Fruit fly (Drosophila melanogaster) whole organism, embryonic: ENCODE measurements around the gene Kr-h1.

ENCODE experiments used
- Bteb2 ChIP-seq: fragments of 200-800 bp; sonication (Bioruptor generic); optimal IDR thresholded peaks from 2 replicates; lab custom pipeline; 2016; ENCODE audit warnings: missing biosample characterization, missing genetic modification characterization
- CG11085 ChIP-seq: fragments of 200-800 bp; sonication (Bioruptor generic); IDR thresholded peaks from 2 replicates; pipeline ENCODE4 v1.3.6; 2022; ENCODE audit warnings: missing biosample characterization, missing genetic modification characterization
- CG11696 ChIP-seq: fragments of 200-800 bp; sonication (Bioruptor generic); IDR thresholded peaks from 2 replicates; pipeline ENCODE4 v1.3.6; 2022; ENCODE audit warnings: missing biosample characterization, missing genetic modification characterization
- CG12391 ChIP-seq: fragments of 200-800 bp; sonication (Bioruptor generic); optimal IDR thresholded peaks from 3 replicates; lab custom pipeline; 2018; ENCODE audit warnings: missing biosample characterization, mild to moderate bottlenecking, missing genetic modification characterization, moderate library complexity
- CG13123 ChIP-seq: fragments of 200-800 bp; sonication (Bioruptor generic); optimal IDR thresholded peaks from 2 replicates; lab custom pipeline; 2016; ENCODE audit warnings: missing biosample characterization, missing genetic modification characterization
- CG15479 ChIP-seq: fragments of 200-800 bp; sonication (Bioruptor generic); optimal IDR thresholded peaks from 3 replicates; lab custom pipeline; 2019; ENCODE audit warnings: missing biosample characterization, mild to moderate bottlenecking, missing genetic modification characterization, moderate library complexity
- CG1792 ChIP-seq: fragments of 200-800 bp; sonication (Bioruptor generic); optimal IDR thresholded peaks from 2 replicates; lab custom pipeline; 2016; ENCODE audit warnings: missing biosample characterization, missing genetic modification characterization
- CG31224 ChIP-seq: fragments of 200-800 bp; sonication (Bioruptor generic); IDR thresholded peaks from 2 replicates; pipeline ENCODE4 v1.3.6; 2022; ENCODE audit warnings: missing biosample characterization, missing genetic modification characterization
- CG31388 ChIP-seq: fragments of 200-800 bp; sonication (Bioruptor generic); optimal IDR thresholded peaks from 2 replicates; lab custom pipeline; 2016; ENCODE audit warnings: missing biosample characterization, missing genetic modification characterization
- CG33557 ChIP-seq: fragments of 200-800 bp; sonication (Bioruptor generic); optimal IDR thresholded peaks from 2 replicates; lab custom pipeline; 2019; ENCODE audit warnings: missing biosample characterization, mild to moderate bottlenecking, missing genetic modification characterization, moderate library complexity
- CG34224 ChIP-seq: fragments of 200-800 bp; sonication (Bioruptor generic); IDR thresholded peaks from 3 replicates; pipeline ENCODE4 v1.3.6; 2022; ENCODE audit warnings: missing biosample characterization, missing genetic modification characterization; ENCODE audit not compliant: partially characterized antibody
- CG4328 ChIP-seq: fragments of 200-800 bp; sonication (Bioruptor generic); optimal IDR thresholded peaks from 3 replicates; lab custom pipeline; 2017; ENCODE audit warnings: missing biosample characterization, missing genetic modification reagents, missing genetic modification characterization
- CG43689 ChIP-seq: fragments of 200-800 bp; sonication (Bioruptor generic); IDR thresholded peaks from 2 replicates; pipeline ENCODE4 v1.3.6; 2022; ENCODE audit warnings: missing biosample characterization, missing genetic modification characterization
- CG6854 ChIP-seq: fragments of 200-800 bp; sonication (Bioruptor generic); optimal IDR thresholded peaks from 3 replicates; lab custom pipeline; 2017; ENCODE audit warnings: missing biosample characterization, mild to moderate bottlenecking, missing genetic modification characterization
- CG7963 ChIP-seq: fragments of 200-800 bp; sonication (Bioruptor generic); IDR thresholded peaks from 3 replicates; pipeline ENCODE4 v1.3.6; 2022; ENCODE audit warnings: missing biosample characterization, missing genetic modification characterization; ENCODE audit not compliant: partially characterized antibody
- Chrac-16 ChIP-seq: fragments of 200-800 bp; sonication (Bioruptor generic); optimal IDR thresholded peaks from 3 replicates; lab custom pipeline; 2016; ENCODE audit warnings: missing biosample characterization, missing genetic modification characterization
- Dip2 ChIP-seq: fragments of 200-800 bp; sonication (Bioruptor generic); IDR thresholded peaks from 2 replicates; pipeline ENCODE4 v1.3.6; 2022; ENCODE audit warnings: missing biosample characterization, missing genetic modification characterization
- Drgx ChIP-seq: fragments of 200-800 bp; sonication (Bioruptor generic); IDR thresholded peaks from 2 replicates; pipeline ENCODE4 v1.3.6; 2022; ENCODE audit warnings: missing biosample characterization, missing genetic modification characterization
- Fer3 ChIP-seq: fragments of 200-800 bp; sonication (Bioruptor generic); optimal IDR thresholded peaks from 2 replicates; lab custom pipeline; 2018; ENCODE audit warnings: missing biosample characterization, mild to moderate bottlenecking, missing genetic modification characterization, moderate library complexity
- HLHmδ ChIP-seq: fragments of 200-800 bp; sonication (Bioruptor generic); optimal IDR thresholded peaks from 2 replicates; lab custom pipeline; 2018; ENCODE audit warnings: missing biosample characterization, mild to moderate bottlenecking, missing genetic modification characterization, moderate library complexity
- HmgZ ChIP-seq: fragments of 200-800 bp; sonication (Bioruptor generic); optimal IDR thresholded peaks from 2 replicates; lab custom pipeline; 2018; ENCODE audit warnings: missing biosample characterization, mild to moderate bottlenecking, missing genetic modification characterization
- Lhr ChIP-seq: fragments of 200-800 bp; sonication (Bioruptor generic); optimal IDR thresholded peaks from 3 replicates; lab custom pipeline; 2017; ENCODE audit warnings: mild to moderate bottlenecking, missing biosample characterization, missing genetic modification reagents, missing genetic modification characterization
- Lpt ChIP-seq: fragments of >200 bp; optimal IDR thresholded peaks from 2 replicates; lab custom pipeline; 2018; ENCODE audit warnings: missing biosample characterization, missing genetic modification characterization
- NfI ChIP-seq: fragments of 200-800 bp; sonication (Bioruptor generic); optimal IDR thresholded peaks from 3 replicates; lab custom pipeline; 2018; ENCODE audit warnings: missing biosample characterization, mild to moderate bottlenecking, missing genetic modification characterization, moderate library complexity
- Rx ChIP-seq: fragments of 200-800 bp; sonication (Bioruptor generic); IDR thresholded peaks from 2 replicates; pipeline ENCODE4 v1.3.6; 2022; ENCODE audit warnings: missing biosample characterization, missing genetic modification characterization
- Sry-β ChIP-seq: fragments of 200-800 bp; sonication (Bioruptor generic); optimal IDR thresholded peaks from 2 replicates; lab custom pipeline; 2018; ENCODE audit warnings: missing biosample characterization, mild to moderate bottlenecking, missing genetic modification characterization, moderate library complexity
- Sry-δ ChIP-seq: fragments of 200-800 bp; sonication (Bioruptor generic); optimal IDR thresholded peaks from 2 replicates; lab custom pipeline; 2016; ENCODE audit warnings: missing biosample characterization, missing genetic modification characterization
- bab2 ChIP-seq: fragments of 200-800 bp; sonication (Bioruptor generic); optimal IDR thresholded peaks from 2 replicates; lab custom pipeline; 2016; ENCODE audit warnings: missing biosample characterization, missing genetic modification characterization
- bbx ChIP-seq: fragments of 200-800 bp; sonication (Bioruptor generic); IDR thresholded peaks from 2 replicates; pipeline ENCODE4 v1.3.6; 2022; ENCODE audit warnings: missing biosample characterization, missing genetic modification characterization; ENCODE audit not compliant: partially characterized antibody
- bowl ChIP-seq: fragments of 200-800 bp; sonication (Bioruptor generic); IDR thresholded peaks from 2 replicates; pipeline ENCODE4 v1.3.6; 2022; ENCODE audit warnings: missing biosample characterization, missing genetic modification characterization
- cg ChIP-seq: fragments of 200-800 bp; sonication (Bioruptor generic); optimal IDR thresholded peaks from 3 replicates; lab custom pipeline; 2019; ENCODE audit warnings: missing biosample characterization, mild to moderate bottlenecking, missing genetic modification characterization, moderate library complexity
- ci ChIP-seq: fragments of 200-800 bp; sonication (Bioruptor generic); IDR thresholded peaks from 3 replicates; pipeline ENCODE4 v1.3.6; 2022; ENCODE audit warnings: missing biosample characterization, missing genetic modification characterization
- cwo ChIP-seq: fragments of 200-800 bp; sonication (Bioruptor generic); optimal IDR thresholded peaks from 3 replicates; lab custom pipeline; 2017; ENCODE audit warnings: missing biosample characterization, missing genetic modification characterization, mild to moderate bottlenecking, moderate library complexity, missing genetic modification reagents
- dpn ChIP-seq, 2 experiments: fragments of 200-800 bp; sonication (Bioruptor generic); optimal IDR thresholded peaks; 3 replicates each; lab custom pipeline; 2016; ENCODE audit warnings: missing biosample characterization in 2 of 2, missing genetic modification characterization in 2 of 2
- ftz-f1 ChIP-seq: fragments of 200-800 bp; sonication (Bioruptor generic); optimal IDR thresholded peaks from 2 replicates; lab custom pipeline; 2016; ENCODE audit warnings: missing biosample characterization, missing genetic modification characterization
- gro ChIP-seq: fragments of 200-800 bp; sonication (Bioruptor generic); optimal IDR thresholded peaks from 2 replicates; lab custom pipeline; 2016; ENCODE audit warnings: missing biosample characterization, missing genetic modification characterization
- hkb ChIP-seq, 2 experiments: fragments of 200-800 bp in 1 of 2; fragments of >200 bp in 1 of 2; sonication (Bioruptor generic) in 1 of 2; IDR thresholded peaks in 1 of 2; optimal IDR thresholded peaks in 1 of 2; 2 replicates each; pipeline versions ENCODE4 v1.3.6 to Lab custom; 2017 to 2022; ENCODE audit warnings: missing biosample characterization in 1 of 2, missing genetic modification characterization in 1 of 2
- kni ChIP-seq: fragments of 200-800 bp; sonication (Bioruptor generic); optimal IDR thresholded peaks from 3 replicates; lab custom pipeline; 2017; ENCODE audit warnings: mild to moderate bottlenecking, missing biosample characterization, missing genetic modification reagents, missing genetic modification characterization
- knrl ChIP-seq: fragments of 200-800 bp; sonication (Bioruptor generic); IDR thresholded peaks from 3 replicates; pipeline ENCODE4 v1.3.6; 2022; ENCODE audit warnings: missing biosample characterization, missing genetic modification characterization; ENCODE audit not compliant: partially characterized antibody
- maf-S ChIP-seq: fragments of 200-800 bp; sonication (Bioruptor generic); optimal IDR thresholded peaks from 2 replicates; lab custom pipeline; 2016; ENCODE audit warnings: missing biosample characterization, missing genetic modification characterization
- otp ChIP-seq: fragments of 200-800 bp; sonication (Bioruptor generic); IDR thresholded peaks from 3 replicates; pipeline ENCODE4, ENCODE4 v1.3.6; 2022; ENCODE audit warnings: missing biosample characterization, missing genetic modification characterization
- pfk ChIP-seq: fragments of 200-800 bp; sonication (Bioruptor generic); optimal IDR thresholded peaks from 2 replicates; lab custom pipeline; 2018; ENCODE audit warnings: missing biosample characterization, mild to moderate bottlenecking, missing genetic modification characterization, moderate library complexity
- psq ChIP-seq: fragments of 200-800 bp; sonication (Bioruptor generic); optimal IDR thresholded peaks from 2 replicates; lab custom pipeline; 2017; ENCODE audit warnings: missing biosample characterization, missing genetic modification characterization
- scrt ChIP-seq: fragments of 200-800 bp; sonication (Bioruptor generic); optimal IDR thresholded peaks from 2 replicates; lab custom pipeline; 2018; ENCODE audit warnings: missing biosample characterization, mild to moderate bottlenecking, missing genetic modification characterization, moderate library complexity
- sna ChIP-seq: fragments of 200-800 bp; sonication (Bioruptor generic); IDR thresholded peaks from 2 replicates; pipeline ENCODE4 v1.3.6; 2022; ENCODE audit warnings: missing biosample characterization, missing genetic modification characterization; ENCODE audit not compliant: partially characterized antibody
- ssp ChIP-seq: fragments of 200-800 bp; sonication (Bioruptor generic); IDR thresholded peaks from 2 replicates; pipeline ENCODE4 v1.3.6; 2022; ENCODE audit warnings: missing biosample characterization, missing genetic modification characterization
- tap ChIP-seq: fragments of 200-800 bp; optimal IDR thresholded peaks from 3 replicates; lab custom pipeline; 2019; ENCODE audit warnings: missing biosample characterization, mild to moderate bottlenecking, missing genetic modification characterization, moderate library complexity
- trh ChIP-seq: fragments of 200-800 bp; sonication (Bioruptor generic); optimal IDR thresholded peaks from 2 replicates; lab custom pipeline; 2016; ENCODE audit warnings: missing biosample characterization, missing genetic modification characterization
- twi ChIP-seq: fragments of 200-800 bp; optimal IDR thresholded peaks from 2 replicates; lab custom pipeline; 2019; ENCODE audit warnings: missing biosample characterization, mild to moderate bottlenecking, missing genetic modification characterization, moderate library complexity

The Kr-h1 gene

DNA sequence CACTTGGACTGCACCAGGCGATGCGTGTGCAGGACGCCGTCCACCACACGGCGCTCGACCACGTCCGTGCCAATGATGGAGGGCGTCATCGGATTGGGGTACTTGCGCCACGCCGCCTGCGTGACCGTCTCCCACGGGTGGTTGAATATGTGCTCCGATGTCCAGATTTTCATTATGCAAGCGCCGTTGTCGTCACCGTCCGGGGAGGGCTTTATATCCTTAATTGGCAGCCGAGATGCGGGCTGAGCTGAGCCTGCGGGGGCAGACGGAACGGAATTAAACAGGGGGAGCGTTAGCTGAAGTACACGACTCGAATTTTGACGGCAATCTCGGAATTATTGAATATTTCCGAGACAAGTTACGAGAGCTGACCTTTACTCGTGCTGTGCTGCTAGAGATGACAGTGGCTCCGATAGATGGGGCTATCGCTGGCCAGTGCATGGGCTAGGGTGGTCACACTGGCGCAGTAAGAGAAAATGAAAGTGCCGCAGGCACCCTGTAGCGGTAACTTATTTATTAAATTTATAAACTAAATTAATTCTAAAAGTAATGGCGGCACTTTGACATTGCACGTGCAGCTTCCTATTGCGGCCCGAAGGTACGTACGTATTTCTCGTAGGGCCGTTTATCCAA, 34.8 kb upstream of the Kr-h1 start, which contains the start of gene IPIP (continued):
- no peak for TF ChIP-seq psq (GFP tag; lab: Kevin White, UChicago)
- TF ChIP-seq Chrac-16 (GFP tag; lab: Kevin White, UChicago), result no peak
- no peak for TF ChIP-seq tap
- TF ChIP-seq CG4328, result no peak
- no peak for TF ChIP-seq CG11696 (GFP tag; lab: Robert Waterston, UW)
- no peak for TF ChIP-seq Lhr (GFP tag; lab: Kevin White, UChicago)
- TF ChIP-seq bab2 (GFP tag; lab: Kevin White, UChicago), result no peak
- peak; percentile 66 for TF ChIP-seq ftz-f1 (GFP tag; lab: Kevin White, UChicago)
- TF ChIP-seq ssp (GFP tag; lab: Robert Waterston, UW), result no peak
- peak; percentile 43; the same call in 1 of the 2 replicates for TF ChIP-seq Rx
- peak; percentile 75 for TF ChIP-seq CG34224
- TF ChIP-seq twi (tag; lab: Kevin White, UChicago), result no peak
- peak; percentile 51 for TF ChIP-seq NfI (GFP tag; lab: Kevin White, UChicago)
- TF ChIP-seq CG13123, result no peak
- TF ChIP-seq ci (GFP tag; lab: Robert Waterston, UW), result peak; percentile 79
- TF ChIP-seq Bteb2 (GFP tag; lab: Kevin White, UChicago), result no peak
- TF ChIP-seq kni, result no peak
- no peak for TF ChIP-seq scrt (GFP tag; lab: Kevin White, UChicago)
- no peak for TF ChIP-seq Drgx (GFP tag; lab: Robert Waterston, UW)
- TF ChIP-seq bowl (GFP tag; lab: Robert Waterston, UW), result no peak
- peak; percentile 12 for TF ChIP-seq CG12391 (tag; lab: Kevin White, UChicago)
- no peak for TF ChIP-seq CG1792
- TF ChIP-seq CG11085 (GFP tag; lab: Robert Waterston, UW), result 0 out of 2 replicates have a peak, but pooled peaks have one; percentile 37
- peak; percentile 59 for TF ChIP-seq HmgZ (tag; lab: Kevin White, UChicago)
- peak; percentile 90 for TF ChIP-seq Sry-δ (GFP tag; lab: Kevin White, UChicago)
- peak; percentile 7 for TF ChIP-seq gro (GFP tag; lab: Kevin White, UChicago)
- no peak for TF ChIP-seq Fer3
- peak; percentile 7 to 29 for TF ChIP-seq dpn (GFP tag; optimal IDR thresholded peaks at IDR 0.05; lab: Kevin White, UChicago)
- no peak for TF ChIP-seq Lpt (GFP tag; lab: Kevin White, UChicago)
- TF ChIP-seq CG43689 (GFP tag; lab: Robert Waterston, UW), result no peak
- peak; percentile 2 for TF ChIP-seq cwo (GFP tag; lab: Kevin White, UChicago)
- TF ChIP-seq pfk (GFP tag; lab: Kevin White, UChicago), result no peak
- TF ChIP-seq Dip2 (GFP tag; lab: Robert Waterston, UW), result no peak
- TF ChIP-seq HLHmδ, result peak; percentile 3
- 0 out of 2 replicates have a peak, but pooled peaks have one; percentile 21 for TF ChIP-seq sna (GFP tag; lab: Robert Waterston, UW)
- TF ChIP-seq knrl (GFP tag; lab: Robert Waterston, UW), result peak; percentile 83
- no peak for TF ChIP-seq trh (GFP tag; lab: Kevin White, UChicago)
- TF ChIP-seq CG6854 (GFP tag; lab: Kevin White, UChicago), result no peak
- TF ChIP-seq CG7963, result peak; percentile 82
- TF ChIP-seq CG31388 (GFP tag; lab: Kevin White, UChicago), result no peak
- TF ChIP-seq hkb (optimal IDR thresholded peaks at IDR 0.05; lab: Kevin White, UChicago), result no peak
- peak; percentile 34; the same call in 1 of the 2 replicates for TF ChIP-seq hkb (GFP tag; IDR thresholded peaks at IDR 0.05; lab: Robert Waterston, UW)
- peak; percentile 34; the same call in 1 of the 3 replicates for TF ChIP-seq otp (GFP tag; lab: Robert Waterston, UW)
- no peak for TF ChIP-seq CG31224
- TF ChIP-seq CG15479 (GFP tag; lab: Kevin White, UChicago), result no peak
- no peak for TF ChIP-seq Sry-β (GFP tag; lab: Kevin White, UChicago)
- peak; percentile 87 for TF ChIP-seq bbx (GFP tag; lab: Robert Waterston, UW)
- no peak for TF ChIP-seq maf-S (GFP tag; lab: Kevin White, UChicago)
- TF ChIP-seq CG33557 (GFP tag; lab: Kevin White, UChicago), result no peak
- TF ChIP-seq cg (GFP tag; lab: Kevin White, UChicago), result no peak
